Worm (Caenorhabditis elegans) whole organism, young adult: ENCODE data around the gene tbc-14.

ENCODE experiments used
- C17E4.6 ChIP-seq: fragments of 200-800 bp; sonication (Bioruptor generic); IDR thresholded peaks from 2 replicates; pipeline ENCODE4 v1.3.6; 2022; ENCODE audit warnings: missing genetic modification reagents, missing genetic modification characterization, missing compliant biosample characterization
- F23B12.7 ChIP-seq: sonication (generic microtip); optimal IDR thresholded peaks from 2 replicates; lab custom pipeline; 2017; ENCODE audit warnings: missing genetic modification characterization, mild to moderate bottlenecking, missing compliant biosample characterization, antibody characterized with exemption, moderate library complexity; ENCODE audit not compliant: insufficient read depth
- F37B4.10 ChIP-seq: fragments of 200-800 bp; sonication (Bioruptor generic); IDR thresholded peaks from 2 replicates; pipeline ENCODE4 v1.3.6; 2022; ENCODE audit warnings: missing genetic modification characterization, missing compliant biosample characterization
- F49E8.2 ChIP-seq: sonication (generic microtip); optimal IDR thresholded peaks from 3 replicates; lab custom pipeline; 2017; ENCODE audit warnings: missing genetic modification characterization, mild to moderate bottlenecking, missing compliant biosample characterization, antibody characterized with exemption, moderate library complexity; ENCODE audit not compliant: insufficient read depth
- F57A8.1 ChIP-seq: fragments of 200-800 bp; sonication (Bioruptor generic); optimal IDR thresholded peaks from 2 replicates; lab custom pipeline; 2018; ENCODE audit warnings: mild to moderate bottlenecking, missing genetic modification characterization, moderate library complexity, missing compliant biosample characterization
- K11D2.4 ChIP-seq: fragments of 200-800 bp; sonication (Bioruptor generic); IDR thresholded peaks from 2 replicates; pipeline ENCODE4 v1.3.6; 2022; ENCODE audit warnings: missing genetic modification reagents, missing genetic modification characterization, missing compliant biosample characterization
- T07F8.4 ChIP-seq: sonication (generic microtip); optimal IDR thresholded peaks from 2 replicates; lab custom pipeline; 2016; ENCODE audit warnings: mild to moderate bottlenecking, missing genetic modification characterization, moderate library complexity, missing compliant biosample characterization
- Y53G8AR.9 ChIP-seq: fragments of 200-800 bp; sonication (Bioruptor generic); conservative IDR thresholded peaks from 2 replicates; pipeline ENCODE4 v1.3.6; 2022; ENCODE audit warnings: missing genetic modification reagents, missing genetic modification characterization, missing compliant biosample characterization
- akir-1 ChIP-seq: fragments of 200-800 bp; sonication (Bioruptor generic); optimal IDR thresholded peaks from 2 replicates; lab custom pipeline; 2018; ENCODE audit warnings: mild to moderate bottlenecking, missing genetic modification characterization, moderate library complexity, missing compliant biosample characterization
- ama-1 ChIP-seq, 3 experiments: fragments of 150-350 bp in 1 of 3; sonication (generic microtip) in 2 of 3; optimal IDR thresholded peaks; 2 replicates each; lab custom pipeline; 2014 to 2018; ENCODE audit warnings: missing biosample characterization in 2 of 3, missing genetic modification characterization in 2 of 3, missing genetic modification reagents in 2 of 3
- aptf-2 ChIP-seq: fragments of 200-800 bp; sonication (Bioruptor generic); conservative IDR thresholded peaks from 2 replicates; pipeline ENCODE4 v1.3.6; 2022; ENCODE audit warnings: missing genetic modification reagents, missing genetic modification characterization, missing compliant biosample characterization
- attf-5 ChIP-seq: fragments of 200-800 bp; sonication (Bioruptor generic); optimal IDR thresholded peaks from 2 replicates; lab custom pipeline; 2018; ENCODE audit warnings: mild to moderate bottlenecking, missing genetic modification characterization, missing compliant biosample characterization
- bed-1 ChIP-seq: fragments of 200-800 bp; sonication (Bioruptor generic); IDR thresholded peaks from 2 replicates; pipeline ENCODE4 v1.3.6; 2022; ENCODE audit warnings: missing genetic modification reagents, missing genetic modification characterization, missing compliant biosample characterization
- bed-2 ChIP-seq: fragments of 200-800 bp; sonication (Bioruptor generic); IDR thresholded peaks from 2 replicates; pipeline ENCODE4 v1.3.6; 2022; ENCODE audit warnings: missing genetic modification reagents, missing genetic modification characterization, missing compliant biosample characterization
- ceh-27 ChIP-seq: fragments of 200-800 bp; sonication (Bioruptor generic); optimal IDR thresholded peaks from 2 replicates; lab custom pipeline; 2018; ENCODE audit warnings: mild to moderate bottlenecking, missing genetic modification characterization, moderate library complexity, missing compliant biosample characterization
- ceh-40 ChIP-seq: fragments of 200-800 bp; sonication (Bioruptor generic); IDR thresholded peaks from 2 replicates; pipeline ENCODE4 v1.3.6; 2022; ENCODE audit warnings: missing genetic modification characterization, missing compliant biosample characterization
- ceh-58 ChIP-seq: fragments of 200-800 bp; sonication (Bioruptor generic); IDR thresholded peaks from 2 replicates; pipeline ENCODE4 v1.3.6; 2022; ENCODE audit warnings: missing genetic modification characterization, missing compliant biosample characterization
- ceh-91 ChIP-seq: fragments of 200-800 bp; sonication (Bioruptor generic); IDR thresholded peaks from 2 replicates; pipeline ENCODE4 v1.3.6; 2022; ENCODE audit warnings: missing genetic modification reagents, missing genetic modification characterization, missing compliant biosample characterization
- egrh-3 ChIP-seq: fragments of 200-800 bp; sonication (Bioruptor generic); IDR thresholded peaks from 2 replicates; pipeline ENCODE4 v1.3.6; 2022; ENCODE audit warnings: missing genetic modification reagents, missing genetic modification characterization, missing compliant biosample characterization
- ets-4 ChIP-seq: fragments of 200-800 bp; sonication (Bioruptor generic); optimal IDR thresholded peaks from 2 replicates; lab custom pipeline; 2018; ENCODE audit warnings: mild to moderate bottlenecking, missing genetic modification characterization, missing compliant biosample characterization
- gei-17 ChIP-seq: fragments of 200-800 bp; sonication (Bioruptor generic); optimal IDR thresholded peaks from 2 replicates; lab custom pipeline; 2018; ENCODE audit warnings: mild to moderate bottlenecking, missing genetic modification characterization, missing compliant biosample characterization
- him-1 ChIP-seq: sonication (generic microtip); optimal IDR thresholded peaks from 2 replicates; lab custom pipeline; 2016; ENCODE audit warnings: missing genotype, missing genetic modification reagents, missing genetic modification characterization, missing compliant biosample characterization
- hlh-12 ChIP-seq: sonication (generic microtip); optimal IDR thresholded peaks from 2 replicates; lab custom pipeline; 2016; ENCODE audit warnings: missing genetic modification characterization, missing compliant biosample characterization
- hlh-26 ChIP-seq: fragments of 200-800 bp; sonication (Bioruptor generic); conservative IDR thresholded peaks from 2 replicates; pipeline ENCODE4 v1.3.6; 2022; ENCODE audit warnings: missing genetic modification reagents, missing genetic modification characterization, missing compliant biosample characterization
- hmg-1.2 ChIP-seq: fragments of 200-800 bp; sonication (Bioruptor generic); IDR thresholded peaks from 2 replicates; pipeline ENCODE4 v1.3.6; 2022; ENCODE audit warnings: missing genetic modification reagents, missing genetic modification characterization, missing compliant biosample characterization
- hrde-1 ChIP-seq: sonication (generic microtip); optimal IDR thresholded peaks from 2 replicates; lab custom pipeline; 2016; ENCODE audit warnings: missing genetic modification characterization, mild to moderate bottlenecking, missing compliant biosample characterization, moderate library complexity, missing genotype, missing genetic modification reagents, borderline replicate concordance
- lag-1 ChIP-seq: fragments of 200-800 bp; sonication (Bioruptor generic); IDR thresholded peaks from 2 replicates; pipeline ENCODE4 v1.3.6; 2022; ENCODE audit warnings: missing genetic modification reagents, missing genetic modification characterization, missing compliant biosample characterization
- let-526 ChIP-seq: fragments of 200-800 bp; sonication (Bioruptor generic); IDR thresholded peaks from 2 replicates; pipeline ENCODE4 v1.3.6; 2022; ENCODE audit warnings: missing genetic modification reagents, missing genetic modification characterization, missing compliant biosample characterization
- let-607 ChIP-seq, 2 experiments: fragments of 200-800 bp in 1 of 2; sonication (Bioruptor generic) in 1 of 2; sonication (generic microtip) in 1 of 2; optimal IDR thresholded peaks; 2 replicates each; lab custom pipeline; 2016 to 2018; ENCODE audit warnings: mild to moderate bottlenecking in 2 of 2, missing compliant biosample characterization in 2 of 2, missing genetic modification characterization in 2 of 2, moderate library complexity in 2 of 2, missing genotype in 1 of 2
- lin-35 ChIP-seq, 3 experiments: fragments of 150-350 bp in 2 of 3; sonication (generic microtip) in 1 of 3; optimal IDR thresholded peaks; 2 replicates each; lab custom pipeline; 2014 to 2018; ENCODE audit warnings: missing biosample characterization in 3 of 3, missing genetic modification characterization in 3 of 3, missing genetic modification reagents in 3 of 3
- lir-1 ChIP-seq: fragments of 200-800 bp; sonication (Bioruptor generic); conservative IDR thresholded peaks from 2 replicates; pipeline ENCODE4 v1.3.6; 2022; ENCODE audit warnings: missing genetic modification reagents, missing genetic modification characterization, missing compliant biosample characterization
- mxl-1 ChIP-seq: sonication (generic microtip); optimal IDR thresholded peaks from 2 replicates; lab custom pipeline; 2016; ENCODE audit warnings: missing genetic modification characterization, missing compliant biosample characterization
- nfya-1 ChIP-seq: sonication (generic microtip); optimal IDR thresholded peaks from 2 replicates; lab custom pipeline; 2017; ENCODE audit warnings: antibody characterized with exemption, missing compliant biosample characterization, missing genetic modification characterization, borderline replicate concordance; ENCODE audit not compliant: insufficient read depth
- nfya-2 ChIP-seq: fragments of 200-800 bp; sonication (Bioruptor generic); IDR thresholded peaks from 2 replicates; pipeline ENCODE4 v1.3.6; 2022; ENCODE audit warnings: missing genetic modification reagents, missing genetic modification characterization, missing compliant biosample characterization
- nfyb-1 ChIP-seq: fragments of 200-800 bp; sonication (Bioruptor generic); IDR thresholded peaks from 2 replicates; pipeline ENCODE4 v1.3.6; 2022; ENCODE audit warnings: missing genetic modification reagents, missing genetic modification characterization, missing compliant biosample characterization
- nhr-120 ChIP-seq: fragments of 200-800 bp; sonication (Bioruptor generic); IDR thresholded peaks from 2 replicates; pipeline ENCODE4 v1.3.6; 2022; ENCODE audit warnings: missing genetic modification characterization, missing compliant biosample characterization
- nhr-179 ChIP-seq: sonication (generic microtip); optimal IDR thresholded peaks from 2 replicates; lab custom pipeline; 2016; ENCODE audit warnings: mild to moderate bottlenecking, missing genetic modification characterization, missing compliant biosample characterization
- nhr-80 ChIP-seq: sonication (generic microtip); optimal IDR thresholded peaks from 2 replicates; lab custom pipeline; 2016; ENCODE audit warnings: missing genetic modification characterization, missing compliant biosample characterization
- rec-8 ChIP-seq, 2 experiments: sonication (generic microtip); optimal IDR thresholded peaks; 2 replicates each; lab custom pipeline; 2016; ENCODE audit warnings: mild to moderate bottlenecking in 2 of 2, missing genetic modification characterization in 2 of 2, missing genetic modification reagents in 2 of 2, missing genotype in 2 of 2, missing biosample characterization in 1 of 2, missing compliant biosample characterization in 1 of 2, moderate library complexity in 1 of 2
- repo-1 ChIP-seq: sonication (generic microtip); optimal IDR thresholded peaks from 2 replicates; lab custom pipeline; 2017; ENCODE audit warnings: mild to moderate bottlenecking, missing genetic modification characterization, missing compliant biosample characterization
- rpc-1 ChIP-seq, 2 experiments: fragments of 150-350 bp in 1 of 2; sonication (generic microtip) in 1 of 2; optimal IDR thresholded peaks; 2 replicates each; lab custom pipeline; 2014 to 2018; ENCODE audit warnings: missing biosample characterization in 1 of 2, missing genetic modification characterization in 1 of 2, missing genetic modification reagents in 1 of 2, missing genotype in 1 of 2
- sdz-38 ChIP-seq: sonication (generic microtip); optimal IDR thresholded peaks from 2 replicates; lab custom pipeline; 2016; ENCODE audit warnings: missing genotype, missing genetic modification characterization, missing compliant biosample characterization
- somi-1 ChIP-seq: fragments of 200-800 bp; sonication (Bioruptor generic); optimal IDR thresholded peaks from 2 replicates; lab custom pipeline; 2018; ENCODE audit warnings: mild to moderate bottlenecking, missing genetic modification characterization, missing compliant biosample characterization
- sptf-2 ChIP-seq: fragments of 200-800 bp; sonication (Bioruptor generic); optimal IDR thresholded peaks from 2 replicates; lab custom pipeline; 2018; ENCODE audit warnings: mild to moderate bottlenecking, missing genetic modification characterization, missing compliant biosample characterization
- tbp1 ChIP-seq: fragments of 200-800 bp; sonication (Bioruptor generic); optimal IDR thresholded peaks from 2 replicates; lab custom pipeline; 2018; ENCODE audit warnings: mild to moderate bottlenecking, missing genetic modification characterization, missing compliant biosample characterization
- tlf-1 ChIP-seq: fragments of 200-800 bp; sonication (Bioruptor generic); optimal IDR thresholded peaks from 2 replicates; lab custom pipeline; 2018; ENCODE audit warnings: mild to moderate bottlenecking, missing genetic modification characterization, missing compliant biosample characterization

The tbc-14 gene

ce11 chrII:13460592-13461395 is 13.4 kb upstream of the tbc-14 start, which contains the start of gene pqn-27:
Gene pqn-27, minus strand, starts transcription at chrII:13460642.
- TF ChIP-seq aptf-2 (GFP tag; lab: Robert Waterston, UW): no peak
- TF ChIP-seq tlf-1: peak; percentile 56
- no peak for TF ChIP-seq F57A8.1 (GFP tag; lab: Kevin White, UChicago)
- TF ChIP-seq let-526 (GFP tag; lab: Robert Waterston, UW): no peak
- TF ChIP-seq rec-8 (tag; optimal IDR thresholded peaks at IDR 0.05; lab: Kevin White, UChicago): no peak
- TF ChIP-seq ceh-27 (GFP tag; lab: Kevin White, UChicago): no peak
- peak; percentile 36 for TF ChIP-seq nhr-80 (tag; lab: Kevin White, UChicago)
- TF ChIP-seq nhr-120: no peak
- TF ChIP-seq K11D2.4 (GFP tag; lab: Robert Waterston, UW): peak; percentile 40; the same call in 1 of the 2 replicates
- TF ChIP-seq him-1 (tag; lab: Kevin White, UChicago): no peak
- TF ChIP-seq ceh-40 (GFP tag; lab: Robert Waterston, UW): no peak
- no peak for TF ChIP-seq C17E4.6 (GFP tag; lab: Robert Waterston, UW)
- TF ChIP-seq sdz-38 (tag; lab: Kevin White, UChicago): no peak
- no peak for TF ChIP-seq hmg-1.2 (GFP tag; lab: Robert Waterston, UW)
- TF ChIP-seq mxl-1 (tag; lab: Kevin White, UChicago): no peak
- TF ChIP-seq bed-1 (GFP tag; lab: Robert Waterston, UW): no peak
- no peak for TF ChIP-seq T07F8.4
- TF ChIP-seq hlh-12 (tag; lab: Kevin White, UChicago): no peak
- TF ChIP-seq akir-1 (GFP tag; lab: Kevin White, UChicago): no peak
- peak; percentile 64; the same call in 1 of the 2 replicates for TF ChIP-seq Y53G8AR.9
- TF ChIP-seq somi-1: peak; percentile 58
- peak; percentile 50 for TF ChIP-seq F23B12.7 (tag; lab: Kevin White, UChicago)
- no peak for TF ChIP-seq nfya-2 (GFP tag; lab: Robert Waterston, UW)
- TF ChIP-seq nhr-179 (tag; lab: Kevin White, UChicago): no peak
- TF ChIP-seq ets-4 (GFP tag; lab: Kevin White, UChicago): no peak
- no peak for TF ChIP-seq bed-2 (GFP tag; lab: Robert Waterston, UW)
- peak; percentile 63 for TF ChIP-seq nfyb-1 (GFP tag; lab: Robert Waterston, UW)
- TF ChIP-seq ama-1 (optimal IDR thresholded peaks at IDR 0.05; lab: Kevin White, UChicago): peak; percentile 97
- TF ChIP-seq ama-1 (GFP tag; optimal IDR thresholded peaks at IDR 0.05; lab: Kevin White, UChicago): peak in 1 of 2 experiments; percentile 39
- TF ChIP-seq let-607 (tag; optimal IDR thresholded peaks at IDR 0.05; lab: Kevin White, UChicago): no peak
- TF ChIP-seq F37B4.10 (GFP tag; lab: Robert Waterston, UW): no peak
- no peak for TF ChIP-seq lir-1 (GFP tag; lab: Robert Waterston, UW)
- peak; percentile 44 for TF ChIP-seq attf-5
- no peak for TF ChIP-seq rpc-1 (optimal IDR thresholded peaks at IDR 0.05; lab: Kevin White, UChicago)
- no peak for TF ChIP-seq rpc-1 (tag; optimal IDR thresholded peaks at IDR 0.05; lab: Kevin White, UChicago)
- TF ChIP-seq ceh-91 (GFP tag; lab: Robert Waterston, UW): no peak
- TF ChIP-seq egrh-3 (GFP tag; lab: Robert Waterston, UW): no peak
- no peak for TF ChIP-seq nfya-1 (tag; lab: Kevin White, UChicago)
- peak in 1 of 3 experiments; percentile 54 for TF ChIP-seq lin-35 (GFP tag; optimal IDR thresholded peaks at IDR 0.05; lab: Kevin White, UChicago)
- no peak for TF ChIP-seq F49E8.2
- TF ChIP-seq gei-17 (GFP tag; lab: Kevin White, UChicago): peak; percentile 40
- TF ChIP-seq hlh-26: no peak
- no peak for TF ChIP-seq lag-1 (GFP tag; lab: Robert Waterston, UW)
- TF ChIP-seq tbp1 (GFP tag; lab: Kevin White, UChicago): peak; percentile 48
- TF ChIP-seq ceh-58 (GFP tag; lab: Robert Waterston, UW): no peak
- no peak for TF ChIP-seq hrde-1 (tag; lab: Kevin White, UChicago)
- TF ChIP-seq repo-1 (tag; lab: Kevin White, UChicago): peak; percentile 91
- no peak for TF ChIP-seq sptf-2 (GFP tag; lab: Kevin White, UChicago)
